Worm (Caenorhabditis elegans) whole organism, young adult: ENCODE data around the gene ptr-1.

ENCODE experiments used
- B0035.1 ChIP-seq: sonication (generic microtip); optimal IDR thresholded peaks from 2 replicates; lab custom pipeline; 2016; ENCODE audit warnings: missing genetic modification characterization, mild to moderate bottlenecking, missing compliant biosample characterization, missing genotype, missing genetic modification reagents
- B0261.1 ChIP-seq: sonication (generic microtip); optimal IDR thresholded peaks from 2 replicates; lab custom pipeline; 2016; ENCODE audit warnings: mild to moderate bottlenecking, missing genetic modification characterization, moderate library complexity, missing compliant biosample characterization
- C06A6.2 ChIP-seq: fragments of 200-800 bp; sonication (Bioruptor generic); conservative IDR thresholded peaks from 2 replicates; pipeline ENCODE4 v1.3.6; 2022; ENCODE audit warnings: missing genetic modification characterization, missing compliant biosample characterization
- F10E7.11 ChIP-seq: sonication (generic microtip); optimal IDR thresholded peaks from 2 replicates; lab custom pipeline; 2017; ENCODE audit warnings: mild to moderate bottlenecking, missing genetic modification characterization, moderate library complexity, missing compliant biosample characterization
- F23B12.7 ChIP-seq: sonication (generic microtip); optimal IDR thresholded peaks from 2 replicates; lab custom pipeline; 2017; ENCODE audit warnings: missing genetic modification characterization, mild to moderate bottlenecking, missing compliant biosample characterization, antibody characterized with exemption, moderate library complexity; ENCODE audit not compliant: insufficient read depth
- F49E8.2 ChIP-seq: sonication (generic microtip); optimal IDR thresholded peaks from 3 replicates; lab custom pipeline; 2017; ENCODE audit warnings: missing genetic modification characterization, mild to moderate bottlenecking, missing compliant biosample characterization, antibody characterized with exemption, moderate library complexity; ENCODE audit not compliant: insufficient read depth
- F52B5.7 ChIP-seq: sonication (generic microtip); optimal IDR thresholded peaks from 2 replicates; lab custom pipeline; 2016; ENCODE audit warnings: mild to moderate bottlenecking, missing genetic modification characterization, missing compliant biosample characterization
- F55B11.4 ChIP-seq: sonication (generic microtip); optimal IDR thresholded peaks from 2 replicates; lab custom pipeline; 2016; ENCODE audit warnings: missing compliant biosample characterization, missing genetic modification characterization, borderline replicate concordance; ENCODE audit not compliant: insufficient read depth
- K11D2.4 ChIP-seq: fragments of 200-800 bp; sonication (Bioruptor generic); IDR thresholded peaks from 2 replicates; pipeline ENCODE4 v1.3.6; 2022; ENCODE audit warnings: missing genetic modification reagents, missing genetic modification characterization, missing compliant biosample characterization
- Y53G8AR.9 ChIP-seq: fragments of 200-800 bp; sonication (Bioruptor generic); conservative IDR thresholded peaks from 2 replicates; pipeline ENCODE4 v1.3.6; 2022; ENCODE audit warnings: missing genetic modification reagents, missing genetic modification characterization, missing compliant biosample characterization
- Y79H2A.3 ChIP-seq: fragments of 200-800 bp; sonication (Bioruptor generic); conservative IDR thresholded peaks from 2 replicates; pipeline ENCODE4 v1.3.6; 2022; ENCODE audit warnings: missing genetic modification reagents, missing genetic modification characterization, missing compliant biosample characterization
- Y95B8A.8 ChIP-seq: fragments of 200-800 bp; sonication (Bioruptor generic); IDR thresholded peaks from 2 replicates; pipeline ENCODE4 v1.3.6; 2022; ENCODE audit warnings: missing genetic modification reagents, missing genetic modification characterization, missing compliant biosample characterization
- ZK185.1 ChIP-seq: sonication (generic microtip); optimal IDR thresholded peaks from 2 replicates; lab custom pipeline; 2016; ENCODE audit warnings: mild to moderate bottlenecking, missing genetic modification characterization, missing compliant biosample characterization; ENCODE audit not compliant: poor library complexity, severe bottlenecking
- atf-7 ChIP-seq: sonication (generic microtip); optimal IDR thresholded peaks from 2 replicates; lab custom pipeline; 2017; ENCODE audit warnings: mild to moderate bottlenecking, missing genetic modification characterization, missing compliant biosample characterization
- bed-1 ChIP-seq: fragments of 200-800 bp; sonication (Bioruptor generic); IDR thresholded peaks from 2 replicates; pipeline ENCODE4 v1.3.6; 2022; ENCODE audit warnings: missing genetic modification reagents, missing genetic modification characterization, missing compliant biosample characterization
- cebp-2 ChIP-seq: fragments of 200-800 bp; sonication (Bioruptor generic); IDR thresholded peaks from 2 replicates; pipeline ENCODE4 v1.3.6; 2022; ENCODE audit warnings: missing genetic modification characterization, missing compliant biosample characterization
- ceh-100 ChIP-seq: fragments of 200-800 bp; sonication (Bioruptor generic); IDR thresholded peaks from 2 replicates; pipeline ENCODE4 v1.3.6; 2022; ENCODE audit warnings: missing genetic modification reagents, missing genetic modification characterization, missing compliant biosample characterization
- ceh-27 ChIP-seq: fragments of 200-800 bp; sonication (Bioruptor generic); optimal IDR thresholded peaks from 2 replicates; lab custom pipeline; 2018; ENCODE audit warnings: mild to moderate bottlenecking, missing genetic modification characterization, moderate library complexity, missing compliant biosample characterization
- ceh-79 ChIP-seq: sonication (generic microtip); optimal IDR thresholded peaks from 2 replicates; lab custom pipeline; 2017; ENCODE audit warnings: mild to moderate bottlenecking, missing genetic modification characterization, missing compliant biosample characterization
- die-1 ChIP-seq: sonication (generic microtip); optimal IDR thresholded peaks from 2 replicates; lab custom pipeline; 2016; ENCODE audit warnings: missing genotype, mild to moderate bottlenecking, missing genetic modification characterization, missing compliant biosample characterization
- dox-1 ChIP-seq: fragments of 200-800 bp; sonication (Bioruptor generic); IDR thresholded peaks from 2 replicates; pipeline ENCODE4 v1.3.6; 2022; ENCODE audit warnings: missing genetic modification reagents, missing genetic modification characterization, missing compliant biosample characterization
- egl-44 ChIP-seq: fragments of 200-800 bp; sonication (Bioruptor generic); IDR thresholded peaks from 2 replicates; pipeline ENCODE4 v1.3.6; 2022; ENCODE audit warnings: missing genetic modification reagents, missing genetic modification characterization, missing compliant biosample characterization
- gei-17 ChIP-seq: fragments of 200-800 bp; sonication (Bioruptor generic); optimal IDR thresholded peaks from 2 replicates; lab custom pipeline; 2018; ENCODE audit warnings: mild to moderate bottlenecking, missing genetic modification characterization, missing compliant biosample characterization
- him-1 ChIP-seq: sonication (generic microtip); optimal IDR thresholded peaks from 2 replicates; lab custom pipeline; 2016; ENCODE audit warnings: missing genotype, missing genetic modification reagents, missing genetic modification characterization, missing compliant biosample characterization
- hlh-12 ChIP-seq: sonication (generic microtip); optimal IDR thresholded peaks from 2 replicates; lab custom pipeline; 2016; ENCODE audit warnings: missing genetic modification characterization, missing compliant biosample characterization
- hlh-26 ChIP-seq: fragments of 200-800 bp; sonication (Bioruptor generic); conservative IDR thresholded peaks from 2 replicates; pipeline ENCODE4 v1.3.6; 2022; ENCODE audit warnings: missing genetic modification reagents, missing genetic modification characterization, missing compliant biosample characterization
- hmg-1.2 ChIP-seq: fragments of 200-800 bp; sonication (Bioruptor generic); IDR thresholded peaks from 2 replicates; pipeline ENCODE4 v1.3.6; 2022; ENCODE audit warnings: missing genetic modification reagents, missing genetic modification characterization, missing compliant biosample characterization
- lag-1 ChIP-seq: fragments of 200-800 bp; sonication (Bioruptor generic); IDR thresholded peaks from 2 replicates; pipeline ENCODE4 v1.3.6; 2022; ENCODE audit warnings: missing genetic modification reagents, missing genetic modification characterization, missing compliant biosample characterization
- lin-26 ChIP-seq: fragments of 200-800 bp; sonication (Bioruptor generic); IDR thresholded peaks from 2 replicates; pipeline ENCODE4 v1.3.6; 2022; ENCODE audit warnings: missing genetic modification reagents, missing genetic modification characterization, missing compliant biosample characterization
- lin-35 ChIP-seq, 3 experiments: fragments of 150-350 bp in 2 of 3; sonication (generic microtip) in 1 of 3; optimal IDR thresholded peaks; 2 replicates each; lab custom pipeline; 2014 to 2018; ENCODE audit warnings: missing biosample characterization in 3 of 3, missing genetic modification characterization in 3 of 3, missing genetic modification reagents in 3 of 3
- lin-40 ChIP-seq: sonication (generic microtip); optimal IDR thresholded peaks from 2 replicates; lab custom pipeline; 2016; ENCODE audit warnings: missing genetic modification characterization, mild to moderate bottlenecking, missing compliant biosample characterization, missing genotype, missing genetic modification reagents
- lin-54 ChIP-seq: fragments of 200-800 bp; sonication (Bioruptor generic); optimal IDR thresholded peaks from 2 replicates; lab custom pipeline; 2018; ENCODE audit warnings: mild to moderate bottlenecking, missing genetic modification characterization, missing compliant biosample characterization
- madf-6 ChIP-seq: fragments of 200-800 bp; sonication (Bioruptor generic); IDR thresholded peaks from 2 replicates; pipeline ENCODE4 v1.3.6; 2022; ENCODE audit warnings: missing genetic modification reagents, missing genetic modification characterization, missing compliant biosample characterization
- mcd-1 ChIP-seq: fragments of 200-800 bp; sonication (Bioruptor generic); IDR thresholded peaks from 2 replicates; pipeline ENCODE4 v1.3.6; 2022; ENCODE audit warnings: missing genetic modification reagents, missing genetic modification characterization, missing compliant biosample characterization
- nfyb-1 ChIP-seq: fragments of 200-800 bp; sonication (Bioruptor generic); IDR thresholded peaks from 2 replicates; pipeline ENCODE4 v1.3.6; 2022; ENCODE audit warnings: missing genetic modification reagents, missing genetic modification characterization, missing compliant biosample characterization
- nhr-120 ChIP-seq: fragments of 200-800 bp; sonication (Bioruptor generic); IDR thresholded peaks from 2 replicates; pipeline ENCODE4 v1.3.6; 2022; ENCODE audit warnings: missing genetic modification characterization, missing compliant biosample characterization
- nhr-80 ChIP-seq: sonication (generic microtip); optimal IDR thresholded peaks from 2 replicates; lab custom pipeline; 2016; ENCODE audit warnings: missing genetic modification characterization, missing compliant biosample characterization
- pha-4 ChIP-seq: fragments of 150-350 bp; sonication (generic microtip); optimal IDR thresholded peaks from 2 replicates; lab custom pipeline; 2014; ENCODE audit warnings: missing biosample characterization, missing genetic modification reagents, missing genetic modification characterization
- rcor-1 ChIP-seq: fragments of 200-800 bp; sonication (Bioruptor generic); IDR thresholded peaks from 2 replicates; pipeline ENCODE4 v1.3.6; 2022; ENCODE audit warnings: missing genetic modification reagents, missing genetic modification characterization, missing compliant biosample characterization
- rpc-1 ChIP-seq, 2 experiments: fragments of 150-350 bp in 1 of 2; sonication (generic microtip) in 1 of 2; optimal IDR thresholded peaks; 2 replicates each; lab custom pipeline; 2014 to 2018; ENCODE audit warnings: missing biosample characterization in 1 of 2, missing genetic modification characterization in 1 of 2, missing genetic modification reagents in 1 of 2, missing genotype in 1 of 2
- sea-2 ChIP-seq: fragments of 200-800 bp; sonication (Bioruptor generic); IDR thresholded peaks from 2 replicates; pipeline ENCODE4 v1.3.6; 2022; ENCODE audit warnings: missing genetic modification characterization, missing compliant biosample characterization
- snpc-1.3 ChIP-seq: sonication (generic microtip); optimal IDR thresholded peaks from 2 replicates; lab custom pipeline; 2017; ENCODE audit warnings: missing genetic modification characterization, mild to moderate bottlenecking, missing compliant biosample characterization, antibody characterized with exemption, moderate library complexity, missing genotype, missing genetic modification reagents; ENCODE audit not compliant: insufficient read depth
- somi-1 ChIP-seq: fragments of 200-800 bp; sonication (Bioruptor generic); optimal IDR thresholded peaks from 2 replicates; lab custom pipeline; 2018; ENCODE audit warnings: mild to moderate bottlenecking, missing genetic modification characterization, missing compliant biosample characterization
- tbp1 ChIP-seq: fragments of 200-800 bp; sonication (Bioruptor generic); optimal IDR thresholded peaks from 2 replicates; lab custom pipeline; 2018; ENCODE audit warnings: mild to moderate bottlenecking, missing genetic modification characterization, missing compliant biosample characterization
- unc-62 ChIP-seq: fragments of 150-350 bp; optimal IDR thresholded peaks from 2 replicates; lab custom pipeline; 2014; ENCODE audit warnings: missing biosample characterization, missing genetic modification reagents, missing genetic modification characterization
- zim-3 ChIP-seq: sonication (generic microtip); optimal IDR thresholded peaks from 2 replicates; lab custom pipeline; 2017; ENCODE audit warnings: mild to moderate bottlenecking, missing genetic modification characterization, moderate library complexity, missing compliant biosample characterization
- ztf-18 ChIP-seq: sonication (generic microtip); optimal IDR thresholded peaks from 2 replicates; lab custom pipeline; 2016; ENCODE audit warnings: missing genotype, mild to moderate bottlenecking, missing genetic modification characterization, missing compliant biosample characterization

The ptr-1 gene

DNA sequence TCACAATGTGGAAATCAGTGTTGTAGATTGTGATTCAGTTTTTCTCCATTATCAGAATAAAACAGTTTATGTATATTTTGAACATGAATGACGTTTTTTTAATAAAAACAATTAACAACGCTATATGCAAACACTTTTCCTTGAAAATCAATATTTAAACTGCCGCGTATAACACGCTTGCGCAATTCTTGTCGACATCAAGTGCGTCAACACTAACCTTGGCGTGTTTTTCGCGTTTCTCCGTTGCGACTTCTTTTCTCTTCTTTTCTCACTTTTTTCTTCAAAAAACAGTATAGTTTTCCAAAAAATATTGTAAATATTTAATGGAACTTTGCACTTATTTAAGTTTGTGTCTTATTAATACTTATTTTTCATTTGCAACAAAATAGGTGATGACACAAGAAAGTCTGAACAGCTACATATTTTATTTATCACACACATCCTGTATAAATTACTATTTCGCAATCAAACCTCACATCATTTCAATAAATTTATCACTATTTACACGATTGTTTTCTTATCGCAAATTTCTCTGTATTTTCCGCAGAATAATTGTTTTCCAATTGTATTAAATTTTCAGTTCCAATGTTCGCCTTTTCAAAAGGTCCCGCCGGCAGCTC is 6.2 kb downstream of the ptr-1 start, which contains the start of gene spas-1 (continued):
- TF ChIP-seq somi-1 (GFP tag; lab: Kevin White, UChicago) (peak; percentile 25), K11D2.4 (GFP tag; lab: Robert Waterston, UW) (peak; percentile 40; the same call in 1 of the 2 replicates), ZK185.1 (tag; lab: Kevin White, UChicago) (peak; percentile 46), atf-7 (tag; lab: Kevin White, UChicago) (no peak), hmg-1.2 (GFP tag; lab: Robert Waterston, UW) (peak; percentile 29; the same call in 1 of the 2 replicates), madf-6 (GFP tag; lab: Robert Waterston, UW) (peak; percentile 72), ztf-18 (tag; lab: Kevin White, UChicago) (peak; percentile 98), lin-54 (GFP tag; lab: Kevin White, UChicago) (peak; percentile 97), B0035.1 (tag; lab: Kevin White, UChicago) (peak; percentile 10), F49E8.2 (tag; lab: Kevin White, UChicago) (no peak), F55B11.4 (tag; lab: Kevin White, UChicago) (no peak), nfyb-1 (peak; percentile 56; the same call in 1 of the 2 replicates), rpc-1 (optimal IDR thresholded peaks at IDR 0.05; lab: Kevin White, UChicago) (no peak), rpc-1 (tag; optimal IDR thresholded peaks at IDR 0.05; lab: Kevin White, UChicago) (no peak), sea-2 (GFP tag; lab: Robert Waterston, UW) (no peak), Y95B8A.8 (GFP tag; lab: Robert Waterston, UW) (no peak), die-1 (tag; lab: Kevin White, UChicago) (peak; percentile 3), ceh-100 (GFP tag; lab: Robert Waterston, UW) (peak; percentile 34; the same call in 1 of the 2 replicates), zim-3 (no peak), lin-35 (GFP tag; optimal IDR thresholded peaks at IDR 0.05; lab: Kevin White, UChicago) (peak; percentile 23 to 96 (median 81)), F23B12.7 (peak; percentile 88), nhr-120 (GFP tag; lab: Robert Waterston, UW) (no peak), pha-4 (peak; percentile 81), him-1 (peak; percentile 7), ceh-27 (peak; percentile 56), mcd-1 (GFP tag; lab: Robert Waterston, UW) (peak; percentile 84), cebp-2 (GFP tag; lab: Robert Waterston, UW) (no peak), C06A6.2 (peak; percentile 69), unc-62 (GFP tag; lab: Kevin White, UChicago) (no peak), B0261.1 (tag; lab: Kevin White, UChicago) (no peak), Y53G8AR.9 (GFP tag; lab: Robert Waterston, UW) (0 out of 2 replicates have a peak, but pooled peaks have one; percentile 22), lag-1 (GFP tag; lab: Robert Waterston, UW) (no peak), lin-40 (tag; lab: Kevin White, UChicago) (peak; percentile 86), bed-1 (GFP tag; lab: Robert Waterston, UW) (no peak), gei-17 (GFP tag; lab: Kevin White, UChicago) (peak; percentile 19), ceh-79 (tag; lab: Kevin White, UChicago) (no peak), hlh-12 (tag; lab: Kevin White, UChicago) (no peak), nhr-80 (tag; lab: Kevin White, UChicago) (peak; percentile 77), lin-26 (GFP tag; lab: Robert Waterston, UW) (no peak), tbp1 (GFP tag; lab: Kevin White, UChicago) (peak; percentile 67), egl-44 (GFP tag; lab: Robert Waterston, UW) (no peak), snpc-1.3 (no peak), Y79H2A.3 (GFP tag; lab: Robert Waterston, UW) (no peak), hlh-26 (no peak), F52B5.7 (tag; lab: Kevin White, UChicago) (no peak), dox-1 (GFP tag; lab: Robert Waterston, UW) (peak; percentile 85), F10E7.11 (tag; lab: Kevin White, UChicago) (no peak), rcor-1 (GFP tag; lab: Robert Waterston, UW) (peak; percentile 85)
